Fruit fly (Drosophila melanogaster): Measurements from ENCODE around the gene CG33298.
A peak's percentile ranks its signal among the peaks of the same experiment; 100 is the strongest.

The CG33298 gene

dm6 chr2L:9487468-9487867 is 7.8 kb upstream of the CG33298 start (continued):
- TF ChIP-seq Hr38 (GFP tag; optimal IDR thresholded peaks at IDR 0.05) (no peak), Smox (GFP tag; optimal IDR thresholded peaks at IDR 0.05) (peak; percentile 10), CG3919 (GFP tag; optimal IDR thresholded peaks at IDR 0.05) (peak; percentile 32), CG6792 (GFP tag; optimal IDR thresholded peaks at IDR 0.05) (no peak), spab (GFP tag; optimal IDR thresholded peaks at IDR 0.05) (no peak), acj6 (GFP tag; optimal IDR thresholded peaks at IDR 0.05) (no peak), CG31627 (GFP tag; optimal IDR thresholded peaks at IDR 0.05) (peak; percentile 17), CG10669 (GFP tag; optimal IDR thresholded peaks at IDR 0.05) (no peak), cyc (GFP tag; optimal IDR thresholded peaks at IDR 0.05) (peak; percentile 9), CG7368 (GFP tag; optimal IDR thresholded peaks at IDR 0.05) (no peak), CG9139 (GFP tag; optimal IDR thresholded peaks at IDR 0.05) (no peak), CG8319 (GFP tag; optimal IDR thresholded peaks at IDR 0.05) (no peak), dac (GFP tag; optimal IDR thresholded peaks at IDR 0.05) (no peak), CG3032 (tag; optimal IDR thresholded peaks at IDR 0.05) (no peak), CG4318 (GFP tag; optimal IDR thresholded peaks at IDR 0.05) (no peak), salr (GFP tag; optimal IDR thresholded peaks at IDR 0.05) (peak in 1 of 2 experiments; percentile 29), Ets96B (tag; optimal IDR thresholded peaks at IDR 0.05) (peak; percentile 11), Ets21C (GFP tag; optimal IDR thresholded peaks at IDR 0.05) (no peak), Gug (GFP tag; IDR thresholded peaks at IDR 0.05) (no peak), CG6854 (GFP tag; optimal IDR thresholded peaks at IDR 0.05) (no peak), CG11902 (GFP tag; optimal IDR thresholded peaks at IDR 0.05) (no peak), eg (GFP tag; IDR thresholded peaks at IDR 0.05) (no peak), Met (GFP tag; optimal IDR thresholded peaks at IDR 0.05) (peak; percentile 13), dsx (GFP tag; optimal IDR thresholded peaks at IDR 0.05; ENCODE audit: poor library complexity, severe bottlenecking) (no peak), OdsH (GFP tag; optimal IDR thresholded peaks at IDR 0.05) (peak; percentile 35), CG6276 (GFP tag; optimal IDR thresholded peaks at IDR 0.05) (no peak), fd85E (GFP tag; optimal IDR thresholded peaks at IDR 0.05) (no peak), Sox15 (GFP tag; optimal IDR thresholded peaks at IDR 0.05) (no peak), CG34406 (GFP tag; optimal IDR thresholded peaks at IDR 0.05) (no peak), CG6808 (GFP tag; optimal IDR thresholded peaks at IDR 0.05) (no peak), CG1621 (tag; optimal IDR thresholded peaks at IDR 0.05) (no peak), CG8119 (GFP tag; IDR thresholded peaks at IDR 0.05) (no peak; the same call in 2 of the 3 replicates), fkh (GFP tag; optimal IDR thresholded peaks at IDR 0.05) (no peak), Eip78C (GFP tag) (peak; percentile 81), topi (GFP tag; optimal IDR thresholded peaks at IDR 0.05) (no peak), CG11762 (GFP tag; optimal IDR thresholded peaks at IDR 0.05; ENCODE audit: insufficient read depth) (no peak), CG16779 (tag; optimal IDR thresholded peaks at IDR 0.05) (no peak), fd59A (GFP tag; optimal IDR thresholded peaks at IDR 0.05) (no peak), ss (GFP tag; optimal IDR thresholded peaks at IDR 0.05) (no peak), Hr39 (GFP tag; optimal IDR thresholded peaks at IDR 0.05) (peak; percentile 27), CG15336 (GFP tag; IDR thresholded peaks at IDR 0.05) (0 out of 2 replicates have a peak, but pooled peaks have one; percentile 23)

dm6 chr2L:9490788-9491187 is 4.5 kb upstream of the CG33298 start:
- peak; percentile 31 for TF ChIP-seq vri (GFP tag; optimal IDR thresholded peaks at IDR 0.05)
- TF ChIP-seq achi (GFP tag; optimal IDR thresholded peaks at IDR 0.05): peak; percentile 49
- peak; percentile 87 for TF ChIP-seq topi (GFP tag; optimal IDR thresholded peaks at IDR 0.05)
- peak; percentile 9 for TF ChIP-seq fkh (GFP tag; optimal IDR thresholded peaks at IDR 0.05)
- peak; percentile 79 for TF ChIP-seq CG9139 (GFP tag; optimal IDR thresholded peaks at IDR 0.05)
- peak; percentile 46 for TF ChIP-seq spab (GFP tag; optimal IDR thresholded peaks at IDR 0.05)
- TF ChIP-seq eg (GFP tag; IDR thresholded peaks at IDR 0.05): peak; percentile 82
- TF ChIP-seq CG6808 (GFP tag; optimal IDR thresholded peaks at IDR 0.05): peak; percentile 70
- TF ChIP-seq CG10669 (GFP tag; optimal IDR thresholded peaks at IDR 0.05): peak; percentile 79
- TF ChIP-seq Hr39 (GFP tag; optimal IDR thresholded peaks at IDR 0.05): peak; percentile 21
- peak; percentile 4 for TF ChIP-seq CG34406 (GFP tag; optimal IDR thresholded peaks at IDR 0.05)
- TF ChIP-seq Sox15 (GFP tag; optimal IDR thresholded peaks at IDR 0.05): no peak
- TF ChIP-seq salr (GFP tag; optimal IDR thresholded peaks at IDR 0.05): no peak
- TF ChIP-seq Smox (GFP tag; optimal IDR thresholded peaks at IDR 0.05): peak; percentile 69
- peak; percentile 2 for TF ChIP-seq CG6792 (GFP tag; optimal IDR thresholded peaks at IDR 0.05)
- peak; percentile 38 for TF ChIP-seq esn (GFP tag; optimal IDR thresholded peaks at IDR 0.05)
- TF ChIP-seq fd85E (GFP tag; optimal IDR thresholded peaks at IDR 0.05): peak; percentile 51
- peak; percentile 91 for TF ChIP-seq CG6854 (GFP tag; optimal IDR thresholded peaks at IDR 0.05)
- TF ChIP-seq CG11294 (GFP tag; IDR thresholded peaks at IDR 0.05): peak; percentile 52; the same call in 1 of the 2 replicates
- peak; percentile 58 for TF ChIP-seq dsx (GFP tag; optimal IDR thresholded peaks at IDR 0.05; ENCODE audit: poor library complexity, severe bottlenecking)
- TF ChIP-seq Gug (GFP tag; IDR thresholded peaks at IDR 0.05): peak; percentile 46
- no peak for TF ChIP-seq CG8119 (GFP tag; IDR thresholded peaks at IDR 0.05)
- TF ChIP-seq fd59A (GFP tag; optimal IDR thresholded peaks at IDR 0.05): no peak
- TF ChIP-seq lz (GFP tag; optimal IDR thresholded peaks at IDR 0.05): peak; percentile 84
- no peak for TF ChIP-seq Hr38 (GFP tag; optimal IDR thresholded peaks at IDR 0.05)
- peak; percentile 84 for TF ChIP-seq net (GFP tag; optimal IDR thresholded peaks at IDR 0.05)
- peak; percentile 31 for TF ChIP-seq CG11902 (GFP tag; optimal IDR thresholded peaks at IDR 0.05)
- TF ChIP-seq CG6276 (GFP tag; optimal IDR thresholded peaks at IDR 0.05): peak; percentile 32
- TF ChIP-seq CG3032 (tag; optimal IDR thresholded peaks at IDR 0.05): peak; percentile 70

All from whole organism, prepupa.